Worm (Caenorhabditis elegans) whole organism, young adult: ENCODE results near the gene Y41D4B.17.

ENCODE experiments used
- F10E7.11 ChIP-seq: sonication (generic microtip); optimal IDR thresholded peaks from 2 replicates; lab custom pipeline; 2017; ENCODE audit warnings: mild to moderate bottlenecking, missing genetic modification characterization, moderate library complexity, missing compliant biosample characterization
- ceh-79 ChIP-seq: sonication (generic microtip); optimal IDR thresholded peaks from 2 replicates; lab custom pipeline; 2017; ENCODE audit warnings: mild to moderate bottlenecking, missing genetic modification characterization, missing compliant biosample characterization
- nfya-2 ChIP-seq: fragments of 200-800 bp; sonication (Bioruptor generic); IDR thresholded peaks from 2 replicates; pipeline ENCODE4 v1.3.6; 2022; ENCODE audit warnings: missing genetic modification reagents, missing genetic modification characterization, missing compliant biosample characterization

DNA sequence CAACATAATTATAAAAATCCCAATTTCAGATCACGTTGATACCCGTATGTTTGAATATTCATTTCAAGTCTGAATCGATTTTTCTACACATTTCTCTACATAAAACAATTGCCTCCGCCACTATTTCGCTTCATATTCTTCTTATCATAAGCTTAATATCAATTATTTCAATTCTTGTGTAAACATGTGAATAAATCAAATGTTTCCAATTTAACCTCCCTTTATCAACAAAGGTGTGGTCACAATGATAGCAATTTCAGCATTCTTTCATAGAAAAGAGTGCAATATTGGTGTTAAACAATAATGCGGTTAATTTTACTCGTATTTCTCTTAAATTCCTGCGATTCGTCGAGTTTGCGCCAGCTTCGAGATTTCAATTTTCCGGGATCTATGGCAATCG lies at the start of gene Y41D4B.17:
- TF ChIP-seq nfya-2 (GFP tag; lab: Robert Waterston, UW) (no peak), ceh-79 (no peak), F10E7.11 (no peak)
